Fruit fly (Drosophila melanogaster) whole organism, embryonic: ENCODE measurements around the gene CG15642.
A peak's percentile ranks its signal among the peaks of the same experiment; 100 is the strongest.

Experiments
- Aef1 ChIP-seq: fragments of 200-800 bp; sonication (Bioruptor generic); IDR thresholded peaks from 3 replicates; pipeline ENCODE4 v1.3.6; 2022; ENCODE audit warnings: missing biosample characterization, missing genetic modification characterization
- Asciz ChIP-seq: fragments of 200-800 bp; sonication (Bioruptor generic); optimal IDR thresholded peaks from 2 replicates; lab custom pipeline; 2017; ENCODE audit warnings: missing biosample characterization, mild to moderate bottlenecking, missing genetic modification characterization, missing genetic modification reagents
- B-H1 ChIP-seq: fragments of 200-800 bp; sonication (Bioruptor generic); IDR thresholded peaks from 3 replicates; pipeline ENCODE4 v1.3.6; 2022; ENCODE audit warnings: missing biosample characterization, missing genetic modification characterization
- BEAF-32 ChIP-seq: fragments of 200-800 bp; sonication (Bioruptor generic); optimal IDR thresholded peaks from 3 replicates; lab custom pipeline; 2017; ENCODE audit warnings: missing biosample characterization, missing genetic modification characterization, mild to moderate bottlenecking, moderate library complexity, missing genetic modification reagents
- Bteb2 ChIP-seq: fragments of 200-800 bp; sonication (Bioruptor generic); optimal IDR thresholded peaks from 2 replicates; lab custom pipeline; 2016; ENCODE audit warnings: missing biosample characterization, missing genetic modification characterization
- CG1024 ChIP-seq: fragments of 200-800 bp; sonication (Bioruptor generic); IDR thresholded peaks from 2 replicates; pipeline ENCODE4 v1.3.6; 2022; ENCODE audit warnings: missing biosample characterization, missing genetic modification characterization
- CG12744 ChIP-seq: fragments of 200-800 bp; sonication (Bioruptor generic); optimal IDR thresholded peaks from 2 replicates; lab custom pipeline; 2016; ENCODE audit warnings: missing biosample characterization, missing genetic modification characterization
- CG13775 ChIP-seq: fragments of 200-800 bp; sonication (Bioruptor generic); optimal IDR thresholded peaks from 3 replicates; lab custom pipeline; 2017; ENCODE audit warnings: missing biosample characterization, mild to moderate bottlenecking, missing genetic modification characterization
- CG1529 ChIP-seq: fragments of 200-800 bp; sonication (Bioruptor generic); optimal IDR thresholded peaks from 3 replicates; lab custom pipeline; 2018; ENCODE audit warnings: missing biosample characterization, missing genetic modification characterization
- CG15601 ChIP-seq: fragments of 200-800 bp; sonication (Bioruptor generic); optimal IDR thresholded peaks from 3 replicates; lab custom pipeline; 2019; ENCODE audit warnings: missing biosample characterization, mild to moderate bottlenecking, missing genetic modification characterization, moderate library complexity
- CG1832 ChIP-seq: fragments of 200-800 bp; sonication (Bioruptor generic); optimal IDR thresholded peaks from 2 replicates; lab custom pipeline; 2017; ENCODE audit warnings: missing biosample characterization, mild to moderate bottlenecking, missing genetic modification characterization, inconsistent platforms
- CG18764 ChIP-seq: fragments of 200-800 bp; sonication (Bioruptor generic); optimal IDR thresholded peaks from 3 replicates; lab custom pipeline; 2016; ENCODE audit warnings: missing biosample characterization, missing genetic modification characterization
- CG2678 ChIP-seq: fragments of 200-800 bp; sonication (Bioruptor generic); optimal IDR thresholded peaks from 3 replicates; lab custom pipeline; 2019; ENCODE audit warnings: missing biosample characterization, mild to moderate bottlenecking, missing genetic modification characterization, moderate library complexity
- CG2875 ChIP-seq: fragments of 200-800 bp; sonication (Bioruptor generic); optimal IDR thresholded peaks from 2 replicates; lab custom pipeline; 2017; ENCODE audit warnings: missing biosample characterization, mild to moderate bottlenecking, missing genetic modification characterization, missing genetic modification reagents
- CG31365 ChIP-seq: fragments of 200-800 bp; sonication (Bioruptor generic); optimal IDR thresholded peaks from 2 replicates; lab custom pipeline; 2018; ENCODE audit warnings: missing biosample characterization, mild to moderate bottlenecking, missing genetic modification characterization
- CG4282 ChIP-seq: fragments of 200-800 bp; sonication (Bioruptor generic); optimal IDR thresholded peaks from 2 replicates; lab custom pipeline; 2016; ENCODE audit warnings: missing biosample characterization, missing genetic modification characterization
- CG5180 ChIP-seq: fragments of 200-800 bp; sonication (Bioruptor generic); optimal IDR thresholded peaks from 3 replicates; lab custom pipeline; 2017; ENCODE audit warnings: missing biosample characterization, missing genetic modification characterization, mild to moderate bottlenecking, moderate library complexity, missing genetic modification reagents
- CG8281 ChIP-seq: fragments of 200-800 bp; sonication (Bioruptor generic); optimal IDR thresholded peaks from 2 replicates; lab custom pipeline; 2018; ENCODE audit warnings: missing biosample characterization, mild to moderate bottlenecking, missing genetic modification characterization, moderate library complexity
- CG8478 ChIP-seq: fragments of >200 bp; optimal IDR thresholded peaks from 2 replicates; lab custom pipeline; 2018
- CG9437 ChIP-seq: fragments of 200-800 bp; sonication (Bioruptor generic); optimal IDR thresholded peaks from 2 replicates; lab custom pipeline; 2018; ENCODE audit warnings: missing biosample characterization, mild to moderate bottlenecking, missing genetic modification characterization
- CG9932 ChIP-seq: fragments of 200-800 bp; sonication (Bioruptor generic); IDR thresholded peaks from 2 replicates; pipeline ENCODE4 v1.3.6; 2022; ENCODE audit warnings: missing biosample characterization, missing genetic modification characterization
- CrebB ChIP-seq: fragments of 200-800 bp; sonication (Bioruptor generic); optimal IDR thresholded peaks from 3 replicates; lab custom pipeline; 2018; ENCODE audit warnings: missing biosample characterization, mild to moderate bottlenecking, missing genetic modification characterization
- Dip2 ChIP-seq: fragments of 200-800 bp; sonication (Bioruptor generic); IDR thresholded peaks from 2 replicates; pipeline ENCODE4 v1.3.6; 2022; ENCODE audit warnings: missing biosample characterization, missing genetic modification characterization
- Dref ChIP-seq: fragments of 200-800 bp; sonication (Bioruptor generic); IDR thresholded peaks from 2 replicates; pipeline ENCODE4 v1.3.6; 2022; ENCODE audit warnings: missing biosample characterization, missing genetic modification characterization
- E2f2 ChIP-seq: fragments of 200-800 bp; sonication (Bioruptor generic); IDR thresholded peaks from 2 replicates; pipeline ENCODE4 v1.3.6; 2022; ENCODE audit warnings: missing biosample characterization, missing genetic modification characterization
- Eip74EF ChIP-seq, 2 experiments: fragments of 200-800 bp in 1 of 2; fragments of >200 bp in 1 of 2; sonication (Bioruptor generic) in 1 of 2; optimal IDR thresholded peaks; 2 replicates each; lab custom pipeline; 2017 to 2019; ENCODE audit warnings: missing biosample characterization in 2 of 2, missing genetic modification characterization in 2 of 2, mild to moderate bottlenecking in 1 of 2, moderate library complexity in 1 of 2
- HLH54F ChIP-seq: fragments of 200-800 bp; sonication (Bioruptor generic); optimal IDR thresholded peaks from 3 replicates; lab custom pipeline; 2016; ENCODE audit warnings: missing biosample characterization, missing genetic modification characterization
- NFAT ChIP-seq: fragments of 200-800 bp; sonication (Bioruptor generic); IDR thresholded peaks from 2 replicates; pipeline ENCODE4 v1.3.6; 2022; ENCODE audit warnings: missing biosample characterization, missing genetic modification characterization
- NfI ChIP-seq: fragments of 200-800 bp; sonication (Bioruptor generic); optimal IDR thresholded peaks from 3 replicates; lab custom pipeline; 2018; ENCODE audit warnings: missing biosample characterization, mild to moderate bottlenecking, missing genetic modification characterization, moderate library complexity
- Oaz ChIP-seq: fragments of 200-800 bp; sonication (Bioruptor generic); IDR thresholded peaks from 2 replicates; pipeline ENCODE4 v1.3.6; 2022; ENCODE audit warnings: missing biosample characterization, missing genetic modification characterization
- Sry-δ ChIP-seq: fragments of 200-800 bp; sonication (Bioruptor generic); optimal IDR thresholded peaks from 2 replicates; lab custom pipeline; 2016; ENCODE audit warnings: missing biosample characterization, missing genetic modification characterization
- Ssrp ChIP-seq: fragments of 200-800 bp; sonication (Bioruptor generic); optimal IDR thresholded peaks from 2 replicates; lab custom pipeline; 2018; ENCODE audit warnings: missing biosample characterization, mild to moderate bottlenecking, missing genetic modification characterization, moderate library complexity
- az2 ChIP-seq: fragments of 200-800 bp; sonication (Bioruptor generic); optimal IDR thresholded peaks from 3 replicates; lab custom pipeline; 2016; ENCODE audit warnings: missing biosample characterization, missing genetic modification characterization
- cad ChIP-seq: fragments of >200 bp; optimal IDR thresholded peaks from 2 replicates; lab custom pipeline; 2017; ENCODE audit warnings: missing biosample characterization, missing genetic modification characterization
- chinmo ChIP-seq: fragments of 200-800 bp; sonication (Bioruptor generic); IDR thresholded peaks from 4 replicates; pipeline ENCODE4 v1.3.6; 2022; ENCODE audit warnings: missing biosample characterization, missing genetic modification characterization; ENCODE audit not compliant: partially characterized antibody
- kah ChIP-seq: fragments of 200-800 bp; sonication (Bioruptor generic); optimal IDR thresholded peaks from 2 replicates; lab custom pipeline; 2018; ENCODE audit warnings: missing biosample characterization, mild to moderate bottlenecking, missing genetic modification characterization
- lov ChIP-seq, 2 experiments: fragments of 200-800 bp in 1 of 2; fragments of >200 bp in 1 of 2; sonication (Bioruptor generic) in 1 of 2; IDR thresholded peaks in 1 of 2; optimal IDR thresholded peaks in 1 of 2; 2 replicates in 1 of 2; 3 replicates in 1 of 2; pipeline versions ENCODE4 v1.3.6 to Lab custom; 2017 to 2022; ENCODE audit warnings: missing biosample characterization in 1 of 2, missing genetic modification characterization in 1 of 2
- nmo ChIP-seq: fragments of 200-800 bp; sonication (Bioruptor generic); optimal IDR thresholded peaks from 2 replicates; lab custom pipeline; 2018; ENCODE audit warnings: missing biosample characterization, mild to moderate bottlenecking, missing genetic modification characterization, moderate library complexity
- odd ChIP-seq: fragments of 200-800 bp; sonication (Bioruptor generic); optimal IDR thresholded peaks from 2 replicates; lab custom pipeline; 2017; ENCODE audit warnings: missing biosample characterization, mild to moderate bottlenecking, missing genetic modification characterization
- peb ChIP-seq: fragments of 200-800 bp; sonication (Bioruptor generic); IDR thresholded peaks from 2 replicates; pipeline ENCODE4 v1.3.6; 2022; ENCODE audit warnings: missing biosample characterization, missing genetic modification characterization
- pita ChIP-seq: fragments of 200-800 bp; sonication (Bioruptor generic); optimal IDR thresholded peaks from 2 replicates; lab custom pipeline; 2017; ENCODE audit warnings: missing biosample characterization, mild to moderate bottlenecking, missing genetic modification characterization
- slp2 ChIP-seq: fragments of 200-800 bp; sonication (Bioruptor generic); optimal IDR thresholded peaks from 2 replicates; lab custom pipeline; 2016; ENCODE audit warnings: missing biosample characterization, missing genetic modification characterization
- stwl ChIP-seq: fragments of 200-800 bp; sonication (Bioruptor generic); optimal IDR thresholded peaks from 3 replicates; lab custom pipeline; 2018; ENCODE audit warnings: missing biosample characterization, mild to moderate bottlenecking, missing genetic modification characterization, moderate library complexity
- tgo ChIP-seq: fragments of 200-800 bp; sonication (Bioruptor generic); IDR thresholded peaks from 3 replicates; pipeline ENCODE4 v1.3.6; 2022; ENCODE audit warnings: missing biosample characterization, missing genetic modification characterization
- tio ChIP-seq: fragments of 200-800 bp; sonication (Bioruptor generic); optimal IDR thresholded peaks from 2 replicates; lab custom pipeline; 2017; ENCODE audit warnings: missing biosample characterization, missing genetic modification characterization, inconsistent platforms
- tx ChIP-seq: fragments of 200-800 bp; sonication (Bioruptor generic); optimal IDR thresholded peaks from 2 replicates; lab custom pipeline; 2016; ENCODE audit warnings: missing biosample characterization, missing genetic modification characterization
- unpg ChIP-seq: fragments of 200-800 bp; sonication (Bioruptor generic); optimal IDR thresholded peaks from 3 replicates; lab custom pipeline; 2018; ENCODE audit warnings: missing biosample characterization, mild to moderate bottlenecking, missing genetic modification characterization, moderate library complexity
- usp ChIP-seq: fragments of >200 bp; optimal IDR thresholded peaks from 2 replicates; lab custom pipeline; 2017; ENCODE audit warnings: missing biosample characterization, missing genetic modification characterization
- zen ChIP-seq: fragments of 200-800 bp; sonication (Bioruptor generic); optimal IDR thresholded peaks from 3 replicates; lab custom pipeline; 2018; ENCODE audit warnings: missing biosample characterization, mild to moderate bottlenecking, missing genetic modification characterization, moderate library complexity

CG15642 gene

DNA sequence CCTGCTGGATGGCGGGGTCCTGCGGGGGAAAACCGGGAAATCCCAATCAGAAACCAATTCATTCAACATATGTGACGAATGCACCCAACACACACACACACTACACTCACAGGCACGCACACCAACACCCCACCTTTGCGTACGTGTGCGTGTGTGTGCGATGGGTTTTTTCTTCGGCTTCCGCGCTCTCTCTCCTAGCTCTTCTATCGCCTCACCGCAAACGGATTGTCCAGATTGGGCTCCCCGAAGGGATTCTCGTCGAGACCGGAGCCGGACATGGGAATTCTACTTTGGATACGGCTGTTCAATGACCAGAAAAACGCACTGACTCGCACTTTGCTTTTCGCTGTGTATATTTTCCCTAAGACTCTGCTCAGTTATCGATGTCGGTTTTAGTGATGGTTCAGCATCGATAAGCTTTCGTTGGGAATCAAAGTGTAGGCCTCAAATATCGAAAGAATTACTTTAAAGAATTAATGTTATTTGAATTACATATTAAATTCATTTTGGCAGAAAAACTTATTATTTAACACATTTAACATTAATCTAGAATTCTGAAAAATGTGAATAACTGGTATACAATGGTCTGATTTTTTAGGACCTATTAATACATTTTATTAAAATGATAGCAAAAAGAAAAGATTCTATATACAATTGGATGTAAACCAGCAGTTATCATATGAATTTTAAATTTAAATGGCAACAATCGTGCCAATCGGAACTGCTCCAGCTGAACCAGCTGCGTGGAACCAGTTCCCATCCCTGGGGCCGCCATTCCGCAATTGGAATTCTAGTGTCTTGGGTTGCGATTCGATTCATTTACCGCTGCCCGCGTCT, 17.8 kb downstream of the CG15642 start, which contains the start of the genes Scamp and Ahcy (continued):
- TF ChIP-seq B-H1 (GFP tag; lab: Robert Waterston, UW) (no peak), peb (GFP tag; lab: Robert Waterston, UW) (no peak), lov (optimal IDR thresholded peaks at IDR 0.05; lab: Kevin White, UChicago) (no peak), lov (GFP tag; IDR thresholded peaks at IDR 0.05; lab: Robert Waterston, UW) (no peak), Bteb2 (GFP tag; lab: Kevin White, UChicago) (no peak), CG12744 (no peak), kah (GFP tag; lab: Kevin White, UChicago) (no peak), CG4282 (GFP tag; lab: Kevin White, UChicago) (no peak), Dip2 (GFP tag; lab: Robert Waterston, UW) (no peak), tio (GFP tag; lab: Kevin White, UChicago) (no peak), CG9932 (no peak; the same call in 1 of the 2 replicates), CG9437 (GFP tag; lab: Kevin White, UChicago) (peak; percentile 14), E2f2 (GFP tag; lab: Robert Waterston, UW) (no peak; the same call in 1 of the 2 replicates), CG5180 (GFP tag; lab: Kevin White, UChicago) (no peak), Eip74EF (GFP tag; optimal IDR thresholded peaks at IDR 0.05; lab: Kevin White, UChicago) (no peak), CG8478 (lab: Kevin White, UChicago) (peak; percentile 81), Ssrp (tag; lab: Kevin White, UChicago) (no peak), CG1529 (no peak), tgo (GFP tag; lab: Robert Waterston, UW) (no peak), BEAF-32 (peak; percentile 75), usp (no peak), zen (tag; lab: Kevin White, UChicago) (no peak), az2 (no peak), NFAT (GFP tag; lab: Robert Waterston, UW) (0 out of 2 replicates have a peak, but pooled peaks have one; percentile 12), chinmo (0 out of 4 replicates have a peak, but pooled peaks have one; percentile 56), Dref (GFP tag; lab: Robert Waterston, UW) (peak; percentile 65), CG8281 (tag; lab: Kevin White, UChicago) (no peak), CG1024 (GFP tag; lab: Robert Waterston, UW) (no peak), CrebB (tag; lab: Kevin White, UChicago) (no peak), cad (GFP tag; lab: Kevin White, UChicago) (no peak), odd (GFP tag; lab: Kevin White, UChicago) (no peak), HLH54F (GFP tag; lab: Kevin White, UChicago) (no peak), Asciz (GFP tag; lab: Kevin White, UChicago) (no peak), CG31365 (tag; lab: Kevin White, UChicago) (no peak), CG2678 (tag; lab: Kevin White, UChicago) (peak; percentile 32), CG1832 (GFP tag; lab: Kevin White, UChicago) (no peak), CG13775 (GFP tag; lab: Kevin White, UChicago) (peak; percentile 22), CG18764 (GFP tag; lab: Kevin White, UChicago) (no peak), pita (GFP tag; lab: Kevin White, UChicago) (no peak), Oaz (GFP tag; lab: Robert Waterston, UW) (no peak), NfI (GFP tag; lab: Kevin White, UChicago) (no peak), tx (GFP tag; lab: Kevin White, UChicago) (no peak), Sry-δ (peak; percentile 80), CG2875 (GFP tag; lab: Kevin White, UChicago) (no peak), stwl (tag; lab: Kevin White, UChicago) (peak; percentile 32), CG15601 (tag; lab: Kevin White, UChicago) (no peak), slp2 (GFP tag; lab: Kevin White, UChicago) (no peak), Aef1 (GFP tag; lab: Robert Waterston, UW) (no peak), nmo (GFP tag; lab: Kevin White, UChicago) (peak; percentile 44), unpg (no peak)
